Fruit fly (Drosophila melanogaster): ENCODE measurements around the gene CG7906.

CG7906 gene

DNA sequence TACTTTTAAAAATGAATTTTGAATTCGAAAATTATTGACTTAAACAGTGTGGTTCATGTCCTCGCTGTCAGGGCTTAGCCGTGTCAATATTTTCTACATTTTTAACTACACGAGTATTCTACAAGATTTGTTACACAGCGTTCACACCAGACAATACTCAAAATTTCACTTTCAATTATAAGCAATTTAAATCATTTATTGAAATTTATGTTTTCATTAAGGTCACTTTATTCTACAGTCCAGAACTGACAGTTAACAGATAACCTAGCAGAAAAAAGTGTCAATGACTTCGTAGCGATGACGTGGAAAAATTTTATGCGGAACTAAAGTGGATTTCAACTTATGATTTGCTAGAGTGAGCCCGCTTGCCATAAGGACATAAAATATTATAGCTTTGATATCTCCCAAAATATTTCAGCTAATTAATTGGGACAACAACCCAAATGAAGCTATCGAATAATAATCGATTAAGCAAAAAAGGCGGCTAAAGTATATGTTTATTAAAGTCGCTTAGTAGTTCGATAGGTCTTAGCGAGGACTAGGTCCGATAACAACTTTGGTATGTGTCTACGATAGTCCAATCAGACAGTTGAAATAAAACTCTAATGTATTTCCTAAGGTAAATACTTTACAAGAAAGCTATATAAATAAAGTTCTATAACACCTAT lies 46.3 kb upstream of the CG7906 start (continued):
- peak; percentile 33 for TF ChIP-seq Lpt (GFP tag; optimal IDR thresholded peaks at IDR 0.05)
- no peak for TF ChIP-seq CG11294 (GFP tag; IDR thresholded peaks at IDR 0.05)
- TF ChIP-seq topi (GFP tag; optimal IDR thresholded peaks at IDR 0.05) = no peak
- TF ChIP-seq CG3919 (GFP tag; optimal IDR thresholded peaks at IDR 0.05) = peak; percentile 61
- TF ChIP-seq dsx (GFP tag; optimal IDR thresholded peaks at IDR 0.05; ENCODE audit: poor library complexity, severe bottlenecking) = no peak
- peak; percentile 79; the same call in 2 of the 3 replicates for TF ChIP-seq CG8119 (GFP tag; IDR thresholded peaks at IDR 0.05)
- peak; percentile 62 for TF ChIP-seq CG10669 (GFP tag; optimal IDR thresholded peaks at IDR 0.05)
- TF ChIP-seq Sox14 (GFP tag; optimal IDR thresholded peaks at IDR 0.05) = no peak
- no peak for TF ChIP-seq Eip78C (GFP tag)
- TF ChIP-seq ss (GFP tag; optimal IDR thresholded peaks at IDR 0.05) = no peak
- TF ChIP-seq CG6854 (GFP tag; optimal IDR thresholded peaks at IDR 0.05) = no peak
- TF ChIP-seq salr (GFP tag; optimal IDR thresholded peaks at IDR 0.05) = no peak
- peak; percentile 9 for TF ChIP-seq esn (GFP tag; optimal IDR thresholded peaks at IDR 0.05)
- TF ChIP-seq Met (GFP tag; optimal IDR thresholded peaks at IDR 0.05) = peak; percentile 16
- no peak for TF ChIP-seq Hr38 (GFP tag; optimal IDR thresholded peaks at IDR 0.05)
- no peak for TF ChIP-seq lz (GFP tag; optimal IDR thresholded peaks at IDR 0.05)
- TF ChIP-seq CG11902 (GFP tag; optimal IDR thresholded peaks at IDR 0.05) = no peak
- TF ChIP-seq Blimp-1 (GFP tag; optimal IDR thresholded peaks at IDR 0.05) = peak; percentile 88
- no peak for TF ChIP-seq CG4318 (GFP tag; optimal IDR thresholded peaks at IDR 0.05)

DNA sequence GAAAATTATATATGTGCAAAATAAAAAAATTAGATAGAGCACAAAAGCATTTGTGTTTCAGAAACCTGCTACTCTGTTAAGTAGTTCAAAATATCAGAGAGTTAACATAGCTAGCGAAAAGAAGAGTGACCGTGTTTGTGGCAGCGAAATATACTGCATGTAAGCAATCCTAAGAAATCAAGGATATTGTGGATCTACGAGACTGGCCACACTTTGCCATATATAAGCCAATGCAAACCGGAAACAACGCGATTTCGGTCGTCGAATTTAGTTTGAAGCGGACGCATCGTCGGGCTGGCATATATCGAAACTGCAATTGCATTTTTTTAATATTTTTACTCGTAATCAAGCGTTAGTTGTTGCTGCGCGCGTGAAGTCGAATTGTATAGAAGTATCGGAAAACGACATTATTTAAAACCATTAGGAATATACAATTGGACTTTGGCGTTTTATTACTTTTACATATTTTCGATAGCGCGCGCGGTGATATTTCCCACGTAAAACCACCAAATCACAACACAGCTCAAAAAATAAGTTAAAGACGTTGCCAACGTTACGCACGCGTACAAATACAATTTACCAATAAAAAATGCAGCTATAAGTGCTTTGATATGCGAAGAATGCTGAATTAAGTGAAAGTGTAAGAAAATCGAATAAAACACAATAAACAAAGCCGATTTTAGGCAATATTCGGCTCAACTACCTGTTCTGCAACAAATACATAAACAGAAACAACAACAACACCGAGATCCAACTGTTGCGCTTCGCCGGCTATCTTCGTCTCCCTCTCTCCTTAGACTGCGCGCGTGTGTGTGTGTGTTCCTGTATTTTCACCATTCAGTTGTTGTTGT lies 45.6 kb upstream of the CG7906 start, which contains the start of gene nuf:
Gene nuf, plus strand, starts transcription at position 246 of the 851 bp plus-strand sequence.
- TF ChIP-seq CG11902 (GFP tag; optimal IDR thresholded peaks at IDR 0.05) (no peak), Eip75B (GFP tag; optimal IDR thresholded peaks at IDR 0.05) (peak; percentile 21), Ets96B (tag; optimal IDR thresholded peaks at IDR 0.05) (no peak), Sox14 (GFP tag; optimal IDR thresholded peaks at IDR 0.05) (peak; percentile 34), CG15336 (GFP tag; IDR thresholded peaks at IDR 0.05) (no peak), Ets21C (GFP tag; optimal IDR thresholded peaks at IDR 0.05) (no peak), CG3919 (GFP tag; optimal IDR thresholded peaks at IDR 0.05) (peak; percentile 80), CG1621 (tag; optimal IDR thresholded peaks at IDR 0.05) (no peak), CG8632 (GFP tag; optimal IDR thresholded peaks at IDR 0.05) (no peak), Hr38 (GFP tag; optimal IDR thresholded peaks at IDR 0.05) (no peak), CG11762 (GFP tag; optimal IDR thresholded peaks at IDR 0.05; ENCODE audit: insufficient read depth) (peak; percentile 0), vri (GFP tag; optimal IDR thresholded peaks at IDR 0.05) (peak; percentile 59), CG8119 (GFP tag; IDR thresholded peaks at IDR 0.05) (peak; percentile 39; the same call in 1 of the 3 replicates), fd85E (GFP tag; optimal IDR thresholded peaks at IDR 0.05) (peak; percentile 33), dsx (GFP tag; optimal IDR thresholded peaks at IDR 0.05; ENCODE audit: poor library complexity, severe bottlenecking) (no peak), salr (GFP tag; optimal IDR thresholded peaks at IDR 0.05) (no peak), CG6808 (GFP tag; optimal IDR thresholded peaks at IDR 0.05) (peak; percentile 49), fkh (GFP tag; optimal IDR thresholded peaks at IDR 0.05) (no peak), Sox15 (GFP tag; optimal IDR thresholded peaks at IDR 0.05) (no peak), fd59A (GFP tag; optimal IDR thresholded peaks at IDR 0.05) (no peak), topi (GFP tag; optimal IDR thresholded peaks at IDR 0.05) (peak; percentile 57), CG34406 (GFP tag; optimal IDR thresholded peaks at IDR 0.05) (no peak), CG10631 (GFP tag; optimal IDR thresholded peaks at IDR 0.05) (no peak), Lpt (GFP tag; optimal IDR thresholded peaks at IDR 0.05) (no peak), spab (GFP tag; optimal IDR thresholded peaks at IDR 0.05) (no peak), CG32006 (GFP tag; optimal IDR thresholded peaks at IDR 0.05) (no peak), CG8319 (GFP tag; optimal IDR thresholded peaks at IDR 0.05) (no peak), CG6276 (GFP tag; optimal IDR thresholded peaks at IDR 0.05) (peak; percentile 37), eg (GFP tag; IDR thresholded peaks at IDR 0.05) (peak; percentile 69; the same call in 2 of the 3 replicates), CG6792 (GFP tag; optimal IDR thresholded peaks at IDR 0.05) (no peak), CG11294 (GFP tag; IDR thresholded peaks at IDR 0.05) (no peak), Eip93F (GFP tag; optimal IDR thresholded peaks at IDR 0.05) (peak; percentile 23), Met (GFP tag; optimal IDR thresholded peaks at IDR 0.05) (peak; percentile 38), CG16779 (tag; optimal IDR thresholded peaks at IDR 0.05) (peak; percentile 0), CG4318 (GFP tag; optimal IDR thresholded peaks at IDR 0.05) (no peak), achi (GFP tag; optimal IDR thresholded peaks at IDR 0.05) (no peak), ss (GFP tag; optimal IDR thresholded peaks at IDR 0.05) (peak in 1 of 2 experiments; percentile 24), CG9139 (GFP tag; optimal IDR thresholded peaks at IDR 0.05) (peak; percentile 73)
